Worm (Caenorhabditis elegans) whole organism, L4/young adult: ENCODE data around the gene F56C3.9.

Experiments
- W03F9.2 ChIP-seq: fragments of 150-350 bp; optimal IDR thresholded peaks from 2 replicates; lab custom pipeline; 2014; ENCODE audit warnings: missing biosample characterization, missing genetic modification characterization
- him-1 ChIP-seq: sonication (generic microtip); optimal IDR thresholded peaks from 2 replicates; lab custom pipeline; 2016; ENCODE audit warnings: missing genotype, missing genetic modification reagents, missing genetic modification characterization, missing compliant biosample characterization

DNA sequence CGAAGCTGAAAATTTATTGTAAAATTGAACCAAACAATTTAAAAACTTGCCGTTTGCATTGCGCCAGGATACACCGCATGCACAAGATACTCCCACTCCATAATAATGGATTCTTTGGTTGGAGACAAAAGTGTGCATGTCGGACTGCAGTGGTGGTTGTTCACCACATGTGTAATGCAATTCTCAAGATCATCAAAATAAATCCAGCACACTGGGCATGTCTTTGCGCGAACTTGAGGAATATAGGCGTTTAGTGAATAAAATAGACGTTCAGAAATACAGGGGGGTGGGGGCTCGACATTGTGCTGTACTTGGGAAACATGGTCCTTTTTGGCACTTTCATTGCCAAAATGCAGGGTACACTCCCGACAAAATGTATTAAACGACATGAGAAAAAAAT, 32.6 kb upstream of the F56C3.9 start, which contains the start of gene F19G12.11:
- TF ChIP-seq W03F9.2 = no peak
- TF ChIP-seq him-1 = no peak
